Worm (Caenorhabditis elegans): ENCODE results near the gene F11C1.4.

Gene F11C1.4

DNA sequence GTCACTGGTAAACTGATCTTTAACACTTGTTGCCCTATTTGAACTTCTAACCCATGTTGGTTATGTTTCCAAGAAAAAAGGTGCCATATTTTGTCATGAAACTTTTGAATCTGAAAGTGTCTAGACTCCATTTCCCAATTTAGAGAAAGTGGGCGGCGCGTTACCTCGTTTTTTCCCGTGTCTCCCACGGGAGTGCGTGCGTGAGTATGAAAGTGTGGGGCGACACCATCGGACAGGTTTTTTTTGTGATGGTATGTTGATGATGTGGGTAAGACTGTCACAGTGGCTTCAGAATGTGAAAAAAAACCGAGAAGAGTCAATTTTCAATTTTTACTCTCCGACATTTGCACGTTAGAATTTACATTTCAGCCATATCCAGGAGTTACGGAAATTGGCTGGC is 28.9 kb downstream of the F11C1.4 start:
- TF ChIP-seq zfh-2 (GFP tag; conservative IDR thresholded peaks at IDR 0.05) (no peak), madf-3 (GFP tag; IDR thresholded peaks at IDR 0.05) (0 out of 2 replicates have a peak, but pooled peaks have one; percentile 31)

DNA sequence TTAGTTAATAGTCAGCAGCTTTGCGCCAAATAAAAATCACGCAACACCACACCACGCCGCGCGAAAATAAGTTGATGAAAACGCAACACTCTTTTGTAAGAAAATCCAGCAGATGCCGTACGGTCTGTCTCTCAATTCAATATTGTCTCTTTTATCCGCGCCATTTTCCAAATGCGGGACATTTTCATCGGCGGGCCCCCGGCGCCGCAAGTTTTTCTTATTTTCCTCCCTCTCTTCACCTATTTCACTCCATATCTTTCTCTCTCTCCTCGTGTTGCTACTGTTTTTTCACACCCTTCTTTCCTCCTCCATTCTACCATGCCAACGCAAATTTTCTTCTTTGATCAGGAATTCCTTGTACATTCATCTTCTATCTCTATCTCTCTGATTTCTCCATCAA is 29.5 kb downstream of the F11C1.4 start:
- TF ChIP-seq somi-1 (GFP tag; optimal IDR thresholded peaks at IDR 0.05), result no peak

DNA sequence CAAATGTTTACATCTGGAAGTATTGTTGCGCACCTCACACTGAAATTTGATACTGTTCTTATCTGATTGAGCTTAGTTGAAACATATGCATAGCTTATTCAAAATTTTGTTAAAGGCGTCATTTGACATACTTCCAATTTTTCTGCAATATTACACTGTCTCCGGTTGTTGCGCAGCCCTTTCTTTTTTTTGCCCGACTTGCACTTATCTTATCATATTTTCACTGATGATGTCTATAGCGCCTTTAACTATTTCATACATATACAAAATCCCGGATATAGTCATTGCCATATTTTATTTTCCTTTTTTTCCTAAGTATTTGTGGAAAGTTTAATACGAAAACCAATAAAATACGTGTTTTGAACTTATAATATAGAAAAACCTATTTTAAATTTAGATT is 29.9 kb downstream of the F11C1.4 start:
- TF ChIP-seq pbrm-1 (GFP tag; IDR thresholded peaks at IDR 0.05) (no peak), B0035.1 (tag; optimal IDR thresholded peaks at IDR 0.05) (no peak), nfyb-1 (GFP tag; IDR thresholded peaks at IDR 0.05) (no peak), athp-1 (tag; optimal IDR thresholded peaks at IDR 0.05) (no peak), nhr-179 (tag; optimal IDR thresholded peaks at IDR 0.05) (no peak), T26A5.8 (tag; optimal IDR thresholded peaks at IDR 0.05) (no peak), dox-1 (GFP tag; IDR thresholded peaks at IDR 0.05) (no peak), ceh-40 (GFP tag; IDR thresholded peaks at IDR 0.05) (no peak), snpc-3.4 (tag; optimal IDR thresholded peaks at IDR 0.05) (no peak), hmg-1.2 (GFP tag; IDR thresholded peaks at IDR 0.05) (no peak)

DNA sequence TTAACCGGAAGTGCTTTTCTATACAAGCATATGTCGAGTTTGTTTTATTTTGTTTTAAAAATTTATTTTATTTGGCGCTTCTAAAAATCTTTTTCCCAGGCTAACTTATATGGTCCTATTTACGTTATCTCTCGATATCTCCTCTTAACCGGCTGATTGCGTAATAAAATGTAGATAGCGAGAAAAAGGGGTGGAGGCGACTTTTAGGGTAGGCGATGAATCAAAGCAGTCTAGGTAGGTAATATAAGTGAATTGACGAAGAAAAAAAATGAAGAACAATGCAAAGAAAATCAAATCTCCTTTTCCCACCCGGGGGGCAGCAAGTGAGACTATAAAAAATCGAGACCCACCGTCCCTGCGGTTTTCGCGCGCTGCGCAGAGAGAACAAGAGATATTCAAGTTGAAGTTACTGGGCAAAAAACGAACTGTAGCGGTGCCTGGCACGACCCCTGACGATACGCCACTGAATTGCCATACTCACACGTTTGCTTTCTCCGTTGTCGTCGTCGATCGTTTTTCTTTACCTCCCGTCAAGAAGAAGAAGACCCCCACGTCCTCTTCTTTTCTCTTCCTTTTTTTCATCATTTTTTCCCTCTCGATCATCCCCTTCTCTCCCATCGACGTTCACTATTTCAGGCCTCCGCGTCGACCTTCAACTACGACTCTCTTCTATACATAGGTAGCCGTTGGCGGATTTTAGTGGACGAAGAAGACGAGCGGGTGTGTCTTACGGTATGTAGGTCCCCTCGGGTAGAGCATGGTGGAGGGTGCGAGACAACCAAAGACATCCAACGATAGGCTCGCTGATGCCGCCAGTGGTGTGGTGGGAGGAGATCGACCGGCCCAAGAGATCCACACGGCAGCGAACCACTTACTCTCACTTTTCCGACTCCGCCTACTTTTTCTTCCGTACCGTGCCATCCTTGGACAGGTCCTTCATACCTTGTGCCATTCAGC is 31.3 kb downstream of the F11C1.4 start, which contains the start of gene nhr-25:
Gene nhr-25, plus strand, starts transcription at position 637 of the 957 bp plus-strand sequence.
- no peak for TF ChIP-seq F33H1.4 (GFP tag; IDR thresholded peaks at IDR 0.05)
- no peak for TF ChIP-seq pha-4 (tag; optimal IDR thresholded peaks at IDR 0.05)
- no peak for TF ChIP-seq madf-6 (GFP tag; IDR thresholded peaks at IDR 0.05)
- peak; percentile 54 for TF ChIP-seq zfh-2 (GFP tag; conservative IDR thresholded peaks at IDR 0.05)
- no peak for TF ChIP-seq C06A6.2 (GFP tag; conservative IDR thresholded peaks at IDR 0.05)
- no peak for TF ChIP-seq Y56A3A.18 (GFP tag; IDR thresholded peaks at IDR 0.05)
- TF ChIP-seq F57A8.1 (GFP tag; optimal IDR thresholded peaks at IDR 0.05), result no peak
- no peak for TF ChIP-seq Y79H2A.3 (GFP tag; conservative IDR thresholded peaks at IDR 0.05)
- TF ChIP-seq lsy-27 (tag; optimal IDR thresholded peaks at IDR 0.05; ENCODE audit: borderline replicate concordance, insufficient read depth), result no peak
- TF ChIP-seq tbp1 (GFP tag; optimal IDR thresholded peaks at IDR 0.05), result no peak
- no peak for TF ChIP-seq madf-8 (GFP tag; conservative IDR thresholded peaks at IDR 0.05)
- TF ChIP-seq pbrm-1 (GFP tag; IDR thresholded peaks at IDR 0.05), result no peak
- no peak for TF ChIP-seq xnd-1 (tag; optimal IDR thresholded peaks at IDR 0.05)
- no peak for TF ChIP-seq atf-7 (tag; optimal IDR thresholded peaks at IDR 0.05)
- 0 out of 2 replicates have a peak, but pooled peaks have one; percentile 25 for TF ChIP-seq attf-3 (GFP tag; conservative IDR thresholded peaks at IDR 0.05)
- TF ChIP-seq cebp-1 (GFP tag; IDR thresholded peaks at IDR 0.05), result no peak
- no peak for TF ChIP-seq cebp-1 (tag; optimal IDR thresholded peaks at IDR 0.05)
- no peak for TF ChIP-seq Y67H2A.10 (GFP tag; conservative IDR thresholded peaks at IDR 0.05)

DNA sequence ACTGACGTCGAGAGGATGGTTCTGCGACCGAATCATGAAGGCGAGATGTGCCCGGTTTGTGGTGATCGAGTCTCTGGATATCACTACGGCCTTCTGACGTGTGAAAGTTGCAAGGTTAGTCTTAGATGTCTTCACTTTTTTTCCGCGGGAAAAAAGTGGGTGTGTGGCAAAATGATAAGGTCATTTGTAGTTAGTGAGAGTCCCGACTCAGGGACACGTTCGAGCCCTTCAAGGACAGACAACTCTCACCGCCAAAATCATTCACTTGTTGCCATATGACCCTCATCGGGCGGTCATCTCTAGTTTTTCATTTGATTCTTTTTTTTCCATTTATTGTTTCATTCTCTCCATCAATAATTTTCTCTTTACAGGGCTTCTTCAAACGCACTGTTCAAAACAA is 32.0 kb downstream of the F11C1.4 start:
- TF ChIP-seq nhr-90 (tag; optimal IDR thresholded peaks at IDR 0.05) (no peak), F10E7.11 (tag; optimal IDR thresholded peaks at IDR 0.05) (no peak)
